Worm (Caenorhabditis elegans) whole organism, young adult: ENCODE results near the gene gcs-1.

Source experiments
- B0019.2 ChIP-seq: fragments of 200-800 bp; sonication (Bioruptor generic); conservative IDR thresholded peaks from 2 replicates; pipeline ENCODE4 v1.3.6; 2022; ENCODE audit warnings: missing genetic modification reagents, missing genetic modification characterization, missing compliant biosample characterization
- B0035.1 ChIP-seq: sonication (generic microtip); optimal IDR thresholded peaks from 2 replicates; lab custom pipeline; 2016; ENCODE audit warnings: missing genetic modification characterization, mild to moderate bottlenecking, missing compliant biosample characterization, missing genotype, missing genetic modification reagents
- D2030.7 ChIP-seq: fragments of 200-800 bp; sonication (Bioruptor generic); IDR thresholded peaks from 2 replicates; pipeline ENCODE4 v1.3.6; 2022; ENCODE audit warnings: missing genetic modification reagents, missing genetic modification characterization, missing compliant biosample characterization
- F49E8.2 ChIP-seq: sonication (generic microtip); optimal IDR thresholded peaks from 3 replicates; lab custom pipeline; 2017; ENCODE audit warnings: missing genetic modification characterization, mild to moderate bottlenecking, missing compliant biosample characterization, antibody characterized with exemption, moderate library complexity; ENCODE audit not compliant: insufficient read depth
- K11D2.4 ChIP-seq: fragments of 200-800 bp; sonication (Bioruptor generic); IDR thresholded peaks from 2 replicates; pipeline ENCODE4 v1.3.6; 2022; ENCODE audit warnings: missing genetic modification reagents, missing genetic modification characterization, missing compliant biosample characterization
- K12H6.12 ChIP-seq: fragments of 200-800 bp; sonication (Bioruptor generic); optimal IDR thresholded peaks from 2 replicates; lab custom pipeline; 2018; ENCODE audit warnings: mild to moderate bottlenecking, missing genetic modification characterization, missing compliant biosample characterization
- T26A5.8 ChIP-seq: sonication (generic microtip); optimal IDR thresholded peaks from 2 replicates; lab custom pipeline; 2016; ENCODE audit warnings: missing genetic modification characterization, missing compliant biosample characterization
- Y56A3A.18 ChIP-seq: fragments of 200-800 bp; sonication (Bioruptor generic); IDR thresholded peaks from 2 replicates; pipeline ENCODE4 v1.3.6; 2022; ENCODE audit warnings: missing genetic modification reagents, missing genetic modification characterization, missing compliant biosample characterization
- ZK185.1 ChIP-seq: sonication (generic microtip); optimal IDR thresholded peaks from 2 replicates; lab custom pipeline; 2016; ENCODE audit warnings: mild to moderate bottlenecking, missing genetic modification characterization, missing compliant biosample characterization; ENCODE audit not compliant: poor library complexity, severe bottlenecking
- akir-1 ChIP-seq: fragments of 200-800 bp; sonication (Bioruptor generic); optimal IDR thresholded peaks from 2 replicates; lab custom pipeline; 2018; ENCODE audit warnings: mild to moderate bottlenecking, missing genetic modification characterization, moderate library complexity, missing compliant biosample characterization
- ama-1 ChIP-seq, 3 experiments: fragments of 150-350 bp in 1 of 3; sonication (generic microtip) in 2 of 3; optimal IDR thresholded peaks; 2 replicates each; lab custom pipeline; 2014 to 2018; ENCODE audit warnings: missing biosample characterization in 2 of 3, missing genetic modification characterization in 2 of 3, missing genetic modification reagents in 2 of 3
- attf-5 ChIP-seq: fragments of 200-800 bp; sonication (Bioruptor generic); optimal IDR thresholded peaks from 2 replicates; lab custom pipeline; 2018; ENCODE audit warnings: mild to moderate bottlenecking, missing genetic modification characterization, missing compliant biosample characterization
- attf-6 ChIP-seq: fragments of 200-800 bp; sonication (Bioruptor generic); IDR thresholded peaks from 2 replicates; pipeline ENCODE4 v1.3.6; 2022; ENCODE audit warnings: missing genetic modification reagents, missing genetic modification characterization, missing compliant biosample characterization
- bed-1 ChIP-seq: fragments of 200-800 bp; sonication (Bioruptor generic); IDR thresholded peaks from 2 replicates; pipeline ENCODE4 v1.3.6; 2022; ENCODE audit warnings: missing genetic modification reagents, missing genetic modification characterization, missing compliant biosample characterization
- cebp-1 ChIP-seq, 2 experiments: fragments of 200-800 bp in 1 of 2; sonication (Bioruptor generic) in 1 of 2; sonication (generic microtip) in 1 of 2; IDR thresholded peaks in 1 of 2; optimal IDR thresholded peaks in 1 of 2; 2 replicates each; pipeline versions ENCODE4 v1.3.6 to Lab custom; 2017 to 2022; ENCODE audit warnings: missing compliant biosample characterization in 2 of 2, missing genetic modification characterization in 2 of 2, mild to moderate bottlenecking in 1 of 2, missing genetic modification reagents in 1 of 2, moderate library complexity in 1 of 2
- ceh-27 ChIP-seq: fragments of 200-800 bp; sonication (Bioruptor generic); optimal IDR thresholded peaks from 2 replicates; lab custom pipeline; 2018; ENCODE audit warnings: mild to moderate bottlenecking, missing genetic modification characterization, moderate library complexity, missing compliant biosample characterization
- ceh-58 ChIP-seq: fragments of 200-800 bp; sonication (Bioruptor generic); IDR thresholded peaks from 2 replicates; pipeline ENCODE4 v1.3.6; 2022; ENCODE audit warnings: missing genetic modification characterization, missing compliant biosample characterization
- ceh-91 ChIP-seq: fragments of 200-800 bp; sonication (Bioruptor generic); IDR thresholded peaks from 2 replicates; pipeline ENCODE4 v1.3.6; 2022; ENCODE audit warnings: missing genetic modification reagents, missing genetic modification characterization, missing compliant biosample characterization
- dox-1 ChIP-seq: fragments of 200-800 bp; sonication (Bioruptor generic); IDR thresholded peaks from 2 replicates; pipeline ENCODE4 v1.3.6; 2022; ENCODE audit warnings: missing genetic modification reagents, missing genetic modification characterization, missing compliant biosample characterization
- egl-18 ChIP-seq: fragments of 200-800 bp; sonication (Bioruptor generic); IDR thresholded peaks from 2 replicates; pipeline ENCODE4 v1.3.6; 2022; ENCODE audit warnings: missing genetic modification reagents, missing genetic modification characterization, missing compliant biosample characterization
- ets-4 ChIP-seq: fragments of 200-800 bp; sonication (Bioruptor generic); optimal IDR thresholded peaks from 2 replicates; lab custom pipeline; 2018; ENCODE audit warnings: mild to moderate bottlenecking, missing genetic modification characterization, missing compliant biosample characterization
- hlh-26 ChIP-seq: fragments of 200-800 bp; sonication (Bioruptor generic); conservative IDR thresholded peaks from 2 replicates; pipeline ENCODE4 v1.3.6; 2022; ENCODE audit warnings: missing genetic modification reagents, missing genetic modification characterization, missing compliant biosample characterization
- hmg-20 ChIP-seq: fragments of 200-800 bp; sonication (Bioruptor generic); IDR thresholded peaks from 2 replicates; pipeline ENCODE4 v1.3.6; 2022; ENCODE audit warnings: missing genetic modification reagents, missing genetic modification characterization, missing compliant biosample characterization
- lin-35 ChIP-seq, 3 experiments: fragments of 150-350 bp in 2 of 3; sonication (generic microtip) in 1 of 3; optimal IDR thresholded peaks; 2 replicates each; lab custom pipeline; 2014 to 2018; ENCODE audit warnings: missing biosample characterization in 3 of 3, missing genetic modification characterization in 3 of 3, missing genetic modification reagents in 3 of 3
- madf-10 ChIP-seq: sonication (generic microtip); optimal IDR thresholded peaks from 2 replicates; lab custom pipeline; 2016; ENCODE audit warnings: mild to moderate bottlenecking, missing genetic modification characterization, missing compliant biosample characterization
- madf-3 ChIP-seq: fragments of 200-800 bp; sonication (Bioruptor generic); IDR thresholded peaks from 2 replicates; pipeline ENCODE4 v1.3.6; 2022; ENCODE audit warnings: missing genetic modification reagents, missing genetic modification characterization, missing compliant biosample characterization
- pha-4 ChIP-seq: fragments of 150-350 bp; sonication (generic microtip); optimal IDR thresholded peaks from 2 replicates; lab custom pipeline; 2014; ENCODE audit warnings: missing biosample characterization, missing genetic modification reagents, missing genetic modification characterization
- rec-8 ChIP-seq, 2 experiments: sonication (generic microtip); optimal IDR thresholded peaks; 2 replicates each; lab custom pipeline; 2016; ENCODE audit warnings: mild to moderate bottlenecking in 2 of 2, missing genetic modification characterization in 2 of 2, missing genetic modification reagents in 2 of 2, missing genotype in 2 of 2, missing biosample characterization in 1 of 2, missing compliant biosample characterization in 1 of 2, moderate library complexity in 1 of 2
- repo-1 ChIP-seq: sonication (generic microtip); optimal IDR thresholded peaks from 2 replicates; lab custom pipeline; 2017; ENCODE audit warnings: mild to moderate bottlenecking, missing genetic modification characterization, missing compliant biosample characterization
- rpc-1 ChIP-seq, 2 experiments: fragments of 150-350 bp in 1 of 2; sonication (generic microtip) in 1 of 2; optimal IDR thresholded peaks; 2 replicates each; lab custom pipeline; 2014 to 2018; ENCODE audit warnings: missing biosample characterization in 1 of 2, missing genetic modification characterization in 1 of 2, missing genetic modification reagents in 1 of 2, missing genotype in 1 of 2
- sea-2 ChIP-seq: fragments of 200-800 bp; sonication (Bioruptor generic); IDR thresholded peaks from 2 replicates; pipeline ENCODE4 v1.3.6; 2022; ENCODE audit warnings: missing genetic modification characterization, missing compliant biosample characterization
- snpc-4 ChIP-seq, 5 experiments: fragments of 150-350 bp in 1 of 5; sonication (generic microtip) in 4 of 5; optimal IDR thresholded peaks; 2 replicates each; lab custom pipeline; 2014 to 2018; ENCODE audit warnings: missing genetic modification characterization in 5 of 5, missing biosample characterization in 3 of 5, antibody characterized with exemption in 2 of 5, mild to moderate bottlenecking in 2 of 5, missing compliant biosample characterization in 2 of 5, missing genotype in 2 of 5, moderate library complexity in 2 of 5, missing genetic modification reagents in 1 of 5
- sptf-2 ChIP-seq: fragments of 200-800 bp; sonication (Bioruptor generic); optimal IDR thresholded peaks from 2 replicates; lab custom pipeline; 2018; ENCODE audit warnings: mild to moderate bottlenecking, missing genetic modification characterization, missing compliant biosample characterization
- tbx-9 ChIP-seq: sonication (generic microtip); optimal IDR thresholded peaks from 2 replicates; lab custom pipeline; 2016; ENCODE audit warnings: borderline replicate concordance, missing genetic modification characterization, inconsistent platforms, missing compliant biosample characterization
- tlf-1 ChIP-seq: fragments of 200-800 bp; sonication (Bioruptor generic); optimal IDR thresholded peaks from 2 replicates; lab custom pipeline; 2018; ENCODE audit warnings: mild to moderate bottlenecking, missing genetic modification characterization, missing compliant biosample characterization
- unc-130 ChIP-seq: sonication (generic microtip); optimal IDR thresholded peaks from 2 replicates; lab custom pipeline; 2016; ENCODE audit warnings: missing genetic modification reagents, missing genetic modification characterization, missing compliant biosample characterization
- unc-62 ChIP-seq: fragments of 150-350 bp; optimal IDR thresholded peaks from 2 replicates; lab custom pipeline; 2014; ENCODE audit warnings: missing biosample characterization, missing genetic modification reagents, missing genetic modification characterization
- xnd-1 ChIP-seq: sonication (generic microtip); optimal IDR thresholded peaks from 2 replicates; lab custom pipeline; 2016; ENCODE audit warnings: missing genotype, missing genetic modification reagents, missing genetic modification characterization, missing compliant biosample characterization
- zfh-2 ChIP-seq: fragments of 200-800 bp; sonication (Bioruptor generic); conservative IDR thresholded peaks from 2 replicates; pipeline ENCODE4 v1.3.6; 2022; ENCODE audit warnings: missing genetic modification reagents, missing genetic modification characterization, missing compliant biosample characterization
- zim-3 ChIP-seq: sonication (generic microtip); optimal IDR thresholded peaks from 2 replicates; lab custom pipeline; 2017; ENCODE audit warnings: mild to moderate bottlenecking, missing genetic modification characterization, moderate library complexity, missing compliant biosample characterization
- ztf-22 ChIP-seq: fragments of 200-800 bp; sonication (Bioruptor generic); optimal IDR thresholded peaks from 2 replicates; lab custom pipeline; 2018; ENCODE audit warnings: mild to moderate bottlenecking, missing genetic modification characterization, moderate library complexity, missing compliant biosample characterization
- ztf-26 ChIP-seq: sonication (generic microtip); optimal IDR thresholded peaks from 2 replicates; lab custom pipeline; 2017; ENCODE audit warnings: missing genetic modification characterization, missing compliant biosample characterization

The gcs-1 gene

DNA sequence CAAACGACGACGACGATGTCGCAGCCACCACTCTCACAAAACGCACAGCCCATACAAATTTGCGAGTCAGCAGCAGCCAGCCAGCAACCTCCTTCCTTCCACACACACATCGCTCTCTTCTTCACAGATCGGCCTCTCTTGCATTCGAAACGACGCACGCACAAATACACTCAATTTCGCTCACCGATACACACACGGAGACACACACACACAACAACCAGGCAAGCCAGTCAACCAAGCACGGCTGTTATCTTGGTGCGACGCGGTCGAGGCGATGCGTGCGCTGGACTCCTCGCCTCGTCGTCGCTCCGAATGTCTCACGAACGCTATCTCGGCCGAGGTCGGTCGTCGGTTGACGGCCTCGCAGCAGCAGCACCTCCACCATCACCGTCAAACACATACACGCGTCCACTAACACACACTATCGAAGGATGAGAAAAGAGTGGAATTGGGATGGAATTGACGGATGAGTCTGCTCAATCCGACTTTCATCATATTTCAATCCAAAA, 22.3 kb upstream of the gcs-1 start (continued):
- no peak for TF ChIP-seq rpc-1 (optimal IDR thresholded peaks at IDR 0.05; lab: Kevin White, UChicago)
- no peak for TF ChIP-seq rpc-1 (tag; optimal IDR thresholded peaks at IDR 0.05; lab: Kevin White, UChicago)
- TF ChIP-seq Y56A3A.18 (GFP tag; lab: Robert Waterston, UW): 0 out of 2 replicates have a peak, but pooled peaks have one; percentile 43
- TF ChIP-seq zim-3 (tag; lab: Kevin White, UChicago): no peak
- TF ChIP-seq unc-62 (GFP tag; lab: Kevin White, UChicago): peak; percentile 65
- no peak for TF ChIP-seq attf-6
- 0 out of 2 replicates have a peak, but pooled peaks have one; percentile 53 for TF ChIP-seq sea-2 (GFP tag; lab: Robert Waterston, UW)
- peak; percentile 98 for TF ChIP-seq zfh-2 (GFP tag; lab: Robert Waterston, UW)
- TF ChIP-seq tlf-1: peak; percentile 44
- TF ChIP-seq attf-5: peak; percentile 92
- TF ChIP-seq ztf-26: peak; percentile 81
- TF ChIP-seq K11D2.4 (GFP tag; lab: Robert Waterston, UW): peak; percentile 85
- TF ChIP-seq sptf-2: no peak
- TF ChIP-seq ceh-27: peak; percentile 92
- TF ChIP-seq ZK185.1: peak; percentile 61
- TF ChIP-seq akir-1: peak; percentile 5
- peak; percentile 6 for TF ChIP-seq ztf-22 (GFP tag; lab: Kevin White, UChicago)

DNA sequence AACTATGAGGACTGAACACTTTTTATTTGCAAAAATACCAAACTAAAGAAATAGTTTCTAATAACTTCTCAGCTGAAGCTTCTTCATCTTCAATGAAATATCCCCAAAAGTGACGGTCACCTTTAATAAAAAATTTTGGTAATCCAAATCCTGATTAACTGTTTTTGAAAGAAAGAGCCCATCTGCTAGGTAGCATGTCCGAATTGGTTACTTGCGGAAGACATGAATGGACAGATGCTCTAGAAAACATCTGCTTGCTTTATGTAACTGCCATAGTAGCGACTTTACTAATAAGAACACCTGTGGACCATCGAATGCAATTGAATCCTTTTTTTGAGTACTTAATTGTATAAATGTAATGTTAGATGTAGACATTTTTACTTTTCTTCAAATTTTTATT, 20.9 kb upstream of the gcs-1 start:
- no peak for TF ChIP-seq D2030.7 (GFP tag; lab: Robert Waterston, UW)
- TF ChIP-seq hmg-20 (GFP tag; lab: Robert Waterston, UW): no peak
- TF ChIP-seq hlh-26 (GFP tag; lab: Robert Waterston, UW): no peak
- TF ChIP-seq cebp-1 (GFP tag; IDR thresholded peaks at IDR 0.05; lab: Robert Waterston, UW): no peak
- no peak for TF ChIP-seq cebp-1 (tag; optimal IDR thresholded peaks at IDR 0.05; lab: Kevin White, UChicago)
- TF ChIP-seq unc-130 (GFP tag; lab: Kevin White, UChicago): no peak
- no peak for TF ChIP-seq B0019.2 (GFP tag; lab: Robert Waterston, UW)
- no peak for TF ChIP-seq zim-3 (tag; lab: Kevin White, UChicago)
- TF ChIP-seq lin-35 (GFP tag; optimal IDR thresholded peaks at IDR 0.05; lab: Kevin White, UChicago): no peak
- TF ChIP-seq tlf-1: no peak
- no peak for TF ChIP-seq attf-6
- TF ChIP-seq ama-1 (optimal IDR thresholded peaks at IDR 0.05; lab: Kevin White, UChicago): no peak
- TF ChIP-seq ama-1 (GFP tag; optimal IDR thresholded peaks at IDR 0.05; lab: Kevin White, UChicago): no peak
- TF ChIP-seq xnd-1 (tag; lab: Kevin White, UChicago): no peak
- no peak for TF ChIP-seq ets-4 (GFP tag; lab: Kevin White, UChicago)

DNA sequence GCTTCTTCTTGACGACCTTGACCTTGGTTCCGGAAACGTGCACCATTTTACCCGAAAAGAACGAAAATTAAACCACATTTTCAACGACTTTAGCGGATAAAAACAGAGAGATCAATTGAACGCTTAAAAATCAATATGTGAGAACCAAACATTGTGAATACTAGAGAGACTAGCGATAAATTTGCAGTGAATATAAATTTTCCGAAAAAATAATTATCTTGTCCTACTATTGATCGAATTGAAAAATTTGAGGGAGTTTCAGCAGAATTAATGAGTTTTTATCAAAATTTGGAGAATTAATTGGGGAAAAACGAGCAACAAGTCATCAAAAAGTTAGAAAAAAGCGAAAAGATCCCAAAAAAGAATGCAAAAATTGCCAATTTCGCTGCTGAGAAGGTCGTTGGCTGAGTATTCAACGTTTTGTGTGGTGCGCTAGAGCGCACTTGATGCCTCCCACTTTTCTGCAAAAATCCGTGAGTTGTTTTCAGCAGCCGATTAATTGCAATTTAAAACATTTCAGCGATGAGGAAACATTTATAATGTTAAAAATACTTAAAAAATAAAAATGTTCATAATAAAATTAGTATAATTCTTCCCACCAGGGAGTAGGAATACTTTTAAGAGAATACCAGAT, 19.1 kb upstream of the gcs-1 start, which contains the start of gene rpl-32:
Gene rpl-32, minus strand, starts transcription at position 51 of the 634 bp plus-strand sequence.
- TF ChIP-seq K12H6.12 (tag; lab: Kevin White, UChicago): peak; percentile 19
- TF ChIP-seq ceh-91 (GFP tag; lab: Robert Waterston, UW): peak; percentile 62
- TF ChIP-seq F49E8.2 (tag; lab: Kevin White, UChicago): peak; percentile 39
- no peak for TF ChIP-seq repo-1 (tag; lab: Kevin White, UChicago)
- TF ChIP-seq cebp-1 (GFP tag; IDR thresholded peaks at IDR 0.05; lab: Robert Waterston, UW): no peak; the same call in 1 of the 2 replicates
- TF ChIP-seq cebp-1 (tag; optimal IDR thresholded peaks at IDR 0.05; lab: Kevin White, UChicago): peak; percentile 69
- peak; percentile 91 for TF ChIP-seq attf-5
- TF ChIP-seq madf-3 (GFP tag; lab: Robert Waterston, UW): no peak
- TF ChIP-seq B0035.1 (tag; lab: Kevin White, UChicago): no peak
- no peak for TF ChIP-seq tbx-9 (tag; lab: Kevin White, UChicago)
- peak; percentile 83 for TF ChIP-seq dox-1 (GFP tag; lab: Robert Waterston, UW)
- TF ChIP-seq snpc-4 (GFP tag; optimal IDR thresholded peaks at IDR 0.05; lab: Kevin White, UChicago): no peak
- peak; percentile 8 to 26 (median 20) for TF ChIP-seq snpc-4 (tag; optimal IDR thresholded peaks at IDR 0.05; lab: Kevin White, UChicago)
- no peak for TF ChIP-seq ceh-58 (GFP tag; lab: Robert Waterston, UW)
- peak; percentile 61 for TF ChIP-seq madf-10 (tag; lab: Kevin White, UChicago)
- TF ChIP-seq pha-4: no peak
- no peak for TF ChIP-seq bed-1
- TF ChIP-seq akir-1: no peak
- no peak for TF ChIP-seq rec-8 (tag; optimal IDR thresholded peaks at IDR 0.05; lab: Kevin White, UChicago)
- TF ChIP-seq egl-18 (GFP tag; lab: Robert Waterston, UW): no peak
- TF ChIP-seq T26A5.8 (tag; lab: Kevin White, UChicago): no peak
